Worm (Caenorhabditis elegans): ENCODE data around the gene zyg-11.

- TF ChIP-seq snpc-4 (tag; optimal IDR thresholded peaks at IDR 0.05) (no peak), unc-62 (GFP tag; optimal IDR thresholded peaks at IDR 0.05) (no peak), nhr-23 (tag; optimal IDR thresholded peaks at IDR 0.05) (no peak), unc-39 (tag; optimal IDR thresholded peaks at IDR 0.05) (no peak), dmd-4 (tag; optimal IDR thresholded peaks at IDR 0.05) (no peak), ztf-1 (GFP tag; conservative IDR thresholded peaks at IDR 0.05) (no peak), nhr-11 (tag; optimal IDR thresholded peaks at IDR 0.05) (no peak), lin-11 (tag; optimal IDR thresholded peaks at IDR 0.05) (no peak), R02D3.7 (tag; optimal IDR thresholded peaks at IDR 0.05) (no peak), lsy-2 (tag; optimal IDR thresholded peaks at IDR 0.05) (no peak), aly-2 (tag; optimal IDR thresholded peaks at IDR 0.05) (no peak), ceh-82 (tag; optimal IDR thresholded peaks at IDR 0.05) (no peak)
Measured at ce11 chrII:8035667-8036066, 18.2 kb downstream of the zyg-11 start, which contains the start of gene sap-49.
